Worm (Caenorhabditis elegans) whole organism, midembryonic: Measurements from ENCODE around the gene acy-1.

Experiments used
- T22C8.4 ChIP-seq: fragments of 200-800 bp; sonication (Bioruptor generic); IDR thresholded peaks from 2 replicates; pipeline ENCODE4 v1.3.6; 2022; ENCODE audit warnings: missing genetic modification characterization, missing compliant biosample characterization
- cog-1 ChIP-seq: sonication (generic microtip); optimal IDR thresholded peaks from 2 replicates; lab custom pipeline; 2016; ENCODE audit warnings: missing genetic modification characterization, missing compliant biosample characterization
- flt-1 ChIP-seq: fragments of 200-800 bp; sonication (Bioruptor generic); IDR thresholded peaks from 2 replicates; pipeline ENCODE4 v1.3.6; 2022; ENCODE audit warnings: missing genetic modification characterization, missing compliant biosample characterization
- med-1 ChIP-seq: sonication (generic microtip); optimal IDR thresholded peaks from 2 replicates; lab custom pipeline; 2017; ENCODE audit warnings: missing genetic modification characterization, mild to moderate bottlenecking, missing compliant biosample characterization, antibody characterized with exemption, missing genetic modification reagents; ENCODE audit not compliant: insufficient read depth
- tab-1 ChIP-seq: fragments of 200-800 bp; sonication (Bioruptor generic); IDR thresholded peaks from 2 replicates; pipeline ENCODE4 v1.3.6; 2022; ENCODE audit warnings: missing genetic modification characterization, missing compliant biosample characterization
- ztf-23 ChIP-seq: fragments of 200-800 bp; sonication (Bioruptor generic); IDR thresholded peaks from 2 replicates; pipeline ENCODE4 v1.3.6; 2022; ENCODE audit warnings: missing genetic modification reagents, missing genetic modification characterization, missing compliant biosample characterization

- no peak for TF ChIP-seq tab-1 (GFP tag; lab: Robert Waterston, UW)
- no peak for TF ChIP-seq ztf-23
- no peak for TF ChIP-seq T22C8.4 (GFP tag; lab: Robert Waterston, UW)
- no peak for TF ChIP-seq med-1 (GFP tag; lab: Kevin White, UChicago)
- 0 out of 2 replicates have a peak, but pooled peaks have one; percentile 44 for TF ChIP-seq flt-1 (GFP tag; lab: Robert Waterston, UW)
- TF ChIP-seq cog-1 (tag; lab: Kevin White, UChicago), result no peak
These were observed 2.0 kb downstream of the acy-1 start for ce11 chrIII:4723922-4724321.
